Fruit fly (Drosophila melanogaster): ENCODE results near the gene CG42232.

CG42232 gene

DNA sequence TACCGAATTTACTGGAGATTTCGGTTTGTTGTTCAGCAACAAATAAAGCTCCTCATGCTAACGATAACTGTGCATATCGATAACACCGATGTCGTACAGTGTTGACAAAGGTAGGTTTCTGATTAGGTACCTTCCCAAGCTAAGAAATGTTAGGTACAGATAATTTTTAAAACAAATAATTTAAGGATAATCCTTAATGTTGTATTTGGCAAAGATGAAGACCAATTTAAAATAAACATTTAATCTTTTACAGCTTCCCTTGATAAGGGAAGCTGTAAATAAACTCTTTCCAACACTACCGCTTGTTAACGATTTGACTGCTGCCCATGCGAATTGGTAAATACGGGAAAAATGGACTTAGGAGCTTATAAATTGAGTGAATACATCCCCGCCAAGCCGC is 26.5 kb downstream of the CG42232 start, which contains the start of the genes Ttc1 and CG14882:
TSS of gene Ttc1 (minus strand) at position 71 of the 400 bp plus-strand sequence.
TSS of gene CG14882 (plus strand) at position 271 of the 400 bp plus-strand sequence.
- peak; percentile 87 for TF ChIP-seq CG17801 (GFP tag; optimal IDR thresholded peaks at IDR 0.05; ENCODE audit: partially characterized antibody)

DNA sequence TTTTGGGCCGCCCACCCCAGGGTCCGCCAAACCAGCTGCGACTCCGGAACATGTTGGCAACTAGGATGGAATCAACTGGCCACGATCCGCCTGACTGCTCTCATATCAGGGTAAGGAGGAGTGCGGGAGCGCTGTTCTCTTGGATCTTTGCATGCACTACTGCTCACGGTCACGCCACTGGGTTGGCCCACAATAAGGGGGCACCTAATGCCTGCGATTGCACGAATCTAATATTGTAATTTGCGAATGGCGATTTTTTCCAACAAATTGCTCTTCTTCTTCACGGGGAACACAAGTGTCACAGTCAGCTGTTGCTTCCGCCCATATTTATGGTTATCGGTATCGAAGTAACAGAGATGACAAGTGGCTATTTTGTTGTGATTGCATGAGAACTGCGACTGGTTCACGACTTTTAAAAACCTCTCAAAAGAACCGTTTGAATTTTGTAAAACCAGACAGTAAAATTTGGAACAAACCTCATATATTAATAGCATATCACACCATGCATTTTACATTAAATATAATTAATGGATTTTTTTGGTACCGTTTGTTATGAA is 28.0 kb downstream of the CG42232 start, which contains the start of gene ema:
TSS of gene ema (minus strand) at position 295 of the 557 bp plus-strand sequence.
- peak; percentile 61 for TF ChIP-seq CG17801 (GFP tag; optimal IDR thresholded peaks at IDR 0.05; ENCODE audit: partially characterized antibody)

- TF ChIP-seq CG17801 (GFP tag; optimal IDR thresholded peaks at IDR 0.05; ENCODE audit: partially characterized antibody) = no peak
These were observed 33.0 kb downstream of the CG42232 start, which contains the start of gene mRpS33 for dm6 chr3R:16436374-16437037. mRpS33 (minus strand) TSS chr3R:16436597.

DNA sequence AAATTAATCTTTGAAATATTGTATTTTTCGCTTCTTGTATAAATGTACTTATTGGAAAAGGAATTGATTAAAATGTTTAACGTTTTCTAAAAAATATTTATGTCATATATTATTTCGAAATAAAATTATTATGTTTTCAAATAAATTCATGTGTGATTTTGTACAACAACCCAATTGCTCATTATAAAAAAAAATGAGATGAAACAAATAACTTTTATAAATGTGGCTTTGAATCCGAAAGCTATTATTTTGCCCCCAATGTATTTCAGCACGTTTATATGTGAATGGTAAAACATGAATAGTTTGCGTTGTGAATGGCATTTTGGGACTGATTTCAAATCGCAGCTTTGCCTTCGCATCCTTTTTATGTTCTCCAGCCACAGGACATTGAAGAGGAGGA is 34.9 kb downstream of the CG42232 start, which contains the start of gene CG14881:
TSS of gene CG14881 (plus strand) at position 301 of the 400 bp plus-strand sequence.
- no peak for TF ChIP-seq CG17801 (GFP tag; optimal IDR thresholded peaks at IDR 0.05; ENCODE audit: partially characterized antibody)

dm6 chr3R:16432665-16433065 is 36.8 kb downstream of the CG42232 start, which contains the start of gene Fntb:
Fntb (plus strand) TSS chr3R:16432998.
- TF ChIP-seq CG17801 (GFP tag; optimal IDR thresholded peaks at IDR 0.05; ENCODE audit: partially characterized antibody) = peak; percentile 79

- TF ChIP-seq CG17801 (GFP tag; optimal IDR thresholded peaks at IDR 0.05; ENCODE audit: partially characterized antibody) = peak; percentile 25
These were observed 37.8 kb downstream of the CG42232 start for dm6 chr3R:16431707-16432106.

DNA sequence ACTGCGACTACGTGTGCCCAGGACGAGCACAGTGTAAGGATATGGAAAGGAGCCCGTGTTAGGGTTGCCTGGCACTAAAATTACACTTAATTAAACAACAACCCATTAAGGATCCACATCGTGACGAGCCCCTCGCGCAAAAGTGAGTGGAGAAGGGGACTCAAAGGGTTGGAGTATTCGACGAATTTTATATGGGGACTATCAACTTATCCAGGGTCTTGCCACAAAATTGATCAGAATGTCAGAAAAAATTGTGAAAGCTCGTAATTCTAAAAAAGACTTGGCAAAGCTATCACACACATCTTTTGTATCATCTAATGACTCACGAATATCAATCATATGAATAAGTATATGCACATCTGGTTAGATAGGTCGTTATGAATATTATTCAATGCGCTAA is 39.1 kb downstream of the CG42232 start, which contains the start of gene CG31279:
TSS of gene CG31279 (plus strand) at position 301 of the 400 bp plus-strand sequence.
- no peak for TF ChIP-seq CG17801 (GFP tag; optimal IDR thresholded peaks at IDR 0.05; ENCODE audit: partially characterized antibody)

- no peak for TF ChIP-seq CG17801 (GFP tag; optimal IDR thresholded peaks at IDR 0.05; ENCODE audit: partially characterized antibody)
These were observed 41.9 kb downstream of the CG42232 start for dm6 chr3R:16427520-16427919.

DNA sequence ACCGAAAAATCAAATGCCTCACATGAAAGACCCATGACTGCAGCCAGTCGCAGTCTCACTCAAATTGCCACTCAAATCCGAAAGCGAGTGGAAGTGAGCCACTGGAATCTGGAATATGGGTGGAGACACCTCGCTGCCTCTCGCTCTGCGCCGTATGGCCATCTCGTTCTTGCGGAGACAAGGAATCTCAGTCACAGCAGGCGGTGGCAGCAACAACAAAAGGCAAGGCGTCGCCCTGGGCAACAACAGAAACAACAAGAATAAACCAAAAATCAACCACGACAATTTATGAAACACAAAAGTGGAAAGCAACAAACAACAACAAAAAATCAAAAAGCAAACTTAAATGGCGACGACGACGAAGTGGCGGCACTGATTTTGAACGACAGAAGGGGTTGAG is 46.1 kb downstream of the CG42232 start:
- no peak for TF ChIP-seq CG17801 (GFP tag; optimal IDR thresholded peaks at IDR 0.05; ENCODE audit: partially characterized antibody)

DNA sequence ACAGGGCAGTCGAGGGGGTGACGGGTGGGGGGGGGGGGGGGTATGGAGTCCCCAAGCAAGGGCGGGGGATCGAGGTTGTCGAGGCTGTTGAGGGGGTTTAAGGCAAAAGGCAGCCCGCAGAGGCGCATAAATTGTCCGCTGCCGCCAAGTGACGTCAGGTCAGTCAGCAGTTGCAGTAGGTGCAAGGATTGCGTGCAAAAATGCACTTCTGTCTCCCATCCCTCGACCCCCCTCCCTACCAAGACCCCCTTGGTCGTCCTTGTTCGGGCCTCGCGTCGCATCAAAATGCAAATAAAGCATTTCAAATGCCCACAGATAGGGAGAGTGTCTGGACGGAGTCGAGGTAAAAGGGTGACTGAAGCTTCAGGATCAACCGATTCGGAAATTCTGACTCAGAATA is 53.0 kb downstream of the CG42232 start:
- TF ChIP-seq CG17801 (GFP tag; optimal IDR thresholded peaks at IDR 0.05; ENCODE audit: partially characterized antibody) = no peak

- no peak for TF ChIP-seq CG17801 (GFP tag; optimal IDR thresholded peaks at IDR 0.05; ENCODE audit: partially characterized antibody)
These were observed 55.7 kb downstream of the CG42232 start for dm6 chr3R:16413734-16414133.

dm6 chr3R:16410706-16411105 is 58.8 kb downstream of the CG42232 start:
- no peak for TF ChIP-seq CG17801 (GFP tag; optimal IDR thresholded peaks at IDR 0.05; ENCODE audit: partially characterized antibody)

DNA sequence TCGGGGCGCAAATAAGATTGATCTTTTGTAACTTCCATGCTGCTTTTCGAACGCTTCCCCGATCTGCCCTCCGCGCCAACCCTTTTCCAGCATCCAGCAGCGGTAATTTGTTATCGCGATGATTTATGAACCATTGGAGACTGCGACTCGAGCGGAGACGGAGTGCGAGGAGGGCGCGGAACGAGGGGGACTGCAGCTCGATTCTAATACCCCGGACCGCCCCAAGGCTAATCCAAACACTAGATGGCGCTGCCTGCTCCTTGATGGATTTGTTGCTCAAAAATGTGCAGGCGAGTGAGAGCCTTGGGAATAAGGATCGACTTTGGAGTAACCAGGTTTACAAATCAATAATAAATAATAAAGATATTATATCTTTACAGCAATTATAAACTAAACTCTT is 61.0 kb downstream of the CG42232 start:
- TF ChIP-seq CG17801 (GFP tag; optimal IDR thresholded peaks at IDR 0.05; ENCODE audit: partially characterized antibody) = no peak

Data from ovary, adult (tissue).